Fruit fly (Drosophila melanogaster) whole organism, wandering third instar larva: ENCODE results near the gene CG14052.

Source experiments
- CG32264 ChIP-seq: fragments of 200-800 bp; sonication (Bioruptor generic); optimal IDR thresholded peaks from 2 replicates; lab custom pipeline; 2016; ENCODE audit warnings: missing biosample characterization, missing genetic modification characterization
- CG9705 ChIP-seq: fragments of 200-800 bp; sonication (Bioruptor generic); optimal IDR thresholded peaks from 2 replicates; lab custom pipeline; 2018; ENCODE audit warnings: missing biosample characterization, mild to moderate bottlenecking, missing genetic modification characterization
- CrebA ChIP-seq: fragments of 200-800 bp; sonication (Bioruptor generic); optimal IDR thresholded peaks from 2 replicates; lab custom pipeline; 2016; ENCODE audit warnings: missing biosample characterization, mild to moderate bottlenecking, missing genetic modification characterization, borderline replicate concordance
- Dfd ChIP-seq: fragments of >200 bp; optimal IDR thresholded peaks from 2 replicates; lab custom pipeline; 2017; ENCODE audit warnings: missing biosample characterization, missing genetic modification characterization
- Hr83 ChIP-seq: fragments of 200-300 bp; sonication (Bioruptor generic); optimal IDR thresholded peaks from 2 replicates; lab custom pipeline; 2016; ENCODE audit warnings: missing biosample characterization, mild to moderate bottlenecking, missing genetic modification characterization, moderate library complexity; ENCODE audit not compliant: poor library complexity, severe bottlenecking
- Jra ChIP-seq: sonication (Bioruptor generic); optimal IDR thresholded peaks from 2 replicates; lab custom pipeline; 2016; ENCODE audit warnings: missing biosample characterization, missing genetic modification characterization
- Mio ChIP-seq: sonication (Bioruptor generic); optimal IDR thresholded peaks from 2 replicates; lab custom pipeline; 2016; ENCODE audit warnings: missing biosample characterization, missing genetic modification characterization
- Myc ChIP-seq: fragments of >200 bp; optimal IDR thresholded peaks from 2 replicates; lab custom pipeline; 2017
- N ChIP-seq: fragments of >200 bp; optimal IDR thresholded peaks from 2 replicates; lab custom pipeline; 2018; ENCODE audit warnings: missing biosample characterization, missing external identifiers, missing genetic modification characterization
- OdsH ChIP-seq: fragments of 200-800 bp; sonication (Bioruptor generic); optimal IDR thresholded peaks from 2 replicates; lab custom pipeline; 2016; ENCODE audit warnings: missing biosample characterization, mild to moderate bottlenecking, missing genetic modification characterization
- Rel ChIP-seq, 2 experiments: fragments of 200-800 bp; sonication (Bioruptor generic) in 1 of 2; optimal IDR thresholded peaks; 2 replicates in 1 of 2; 3 replicates in 1 of 2; lab custom pipeline; 2016 to 2019; ENCODE audit warnings: mild to moderate bottlenecking in 2 of 2, missing biosample characterization in 2 of 2, missing genetic modification characterization in 2 of 2, moderate library complexity in 1 of 2
- Sp1 ChIP-seq: fragments of 200-800 bp; sonication (Bioruptor generic); optimal IDR thresholded peaks from 3 replicates; lab custom pipeline; 2019; ENCODE audit warnings: missing biosample characterization, mild to moderate bottlenecking, missing genetic modification characterization, moderate library complexity
- Vsx2 ChIP-seq: fragments of 200-300, 225-300 bp; sonication (Bioruptor generic); optimal IDR thresholded peaks from 2 replicates; lab custom pipeline; 2018; ENCODE audit warnings: missing biosample characterization, missing genetic modification characterization; ENCODE audit not compliant: partially characterized antibody
- br ChIP-seq: fragments of 200-800 bp; sonication (Bioruptor generic); optimal IDR thresholded peaks from 2 replicates; lab custom pipeline; 2016; ENCODE audit warnings: missing biosample characterization, missing genetic modification characterization
- brk ChIP-seq: fragments of 200-800 bp; sonication (Bioruptor generic); optimal IDR thresholded peaks from 2 replicates; lab custom pipeline; 2016; ENCODE audit warnings: missing biosample characterization, mild to moderate bottlenecking, missing genetic modification characterization
- dmrt93B ChIP-seq: fragments of 200-800 bp; sonication (Bioruptor generic); optimal IDR thresholded peaks from 2 replicates; lab custom pipeline; 2018; ENCODE audit warnings: missing biosample characterization, mild to moderate bottlenecking, missing genetic modification characterization
- dsf ChIP-seq: sonication (Bioruptor generic); optimal IDR thresholded peaks from 2 replicates; lab custom pipeline; 2016; ENCODE audit warnings: missing biosample characterization, missing genetic modification characterization, borderline replicate concordance
- ey ChIP-seq: fragments of 200-800 bp; sonication (Bioruptor generic); optimal IDR thresholded peaks from 2 replicates; lab custom pipeline; 2016; ENCODE audit warnings: missing biosample characterization, missing genetic modification characterization
- foxo ChIP-seq, 2 experiments: fragments of 200-800 bp; sonication (Bioruptor generic); optimal IDR thresholded peaks; 2 replicates in 1 of 2; 3 replicates in 1 of 2; lab custom pipeline; 2016 to 2017; ENCODE audit warnings: missing biosample characterization in 2 of 2, missing genetic modification characterization in 2 of 2
- fru ChIP-seq: fragments of 200-800 bp; sonication (Bioruptor generic); optimal IDR thresholded peaks from 3 replicates; lab custom pipeline; 2016; ENCODE audit warnings: missing biosample characterization, mild to moderate bottlenecking, missing genetic modification characterization
- h ChIP-seq: fragments of 200-800 bp; sonication (Bioruptor generic); optimal IDR thresholded peaks from 3 replicates; lab custom pipeline; 2016; ENCODE audit warnings: missing biosample characterization, mild to moderate bottlenecking, missing genetic modification characterization
- jim ChIP-seq: fragments of 175-275, 200-325 bp; sonication (Bioruptor generic); optimal IDR thresholded peaks from 2 replicates; lab custom pipeline; 2016; ENCODE audit warnings: missing biosample characterization, mild to moderate bottlenecking, missing genetic modification characterization
- lola ChIP-seq: fragments of >200 bp; optimal IDR thresholded peaks from 2 replicates; lab custom pipeline; 2017; ENCODE audit warnings: missing biosample characterization, missing genetic modification characterization
- pan ChIP-seq: fragments of >200 bp; optimal IDR thresholded peaks from 2 replicates; lab custom pipeline; 2017
- psq ChIP-seq: fragments of 200-800 bp; sonication (Bioruptor generic); optimal IDR thresholded peaks from 3 replicates; lab custom pipeline; 2017; ENCODE audit warnings: missing biosample characterization, mild to moderate bottlenecking, missing genetic modification characterization, moderate library complexity
- rgr ChIP-seq: fragments of 200-800 bp; sonication (Bioruptor generic); optimal IDR thresholded peaks from 3 replicates; lab custom pipeline; 2016; ENCODE audit warnings: missing biosample characterization, mild to moderate bottlenecking, missing genetic modification characterization
- sage ChIP-seq: fragments of 200-800 bp; sonication (Bioruptor generic); optimal IDR thresholded peaks from 2 replicates; lab custom pipeline; 2016; ENCODE audit warnings: missing biosample characterization, mild to moderate bottlenecking, missing genetic modification characterization
- sv ChIP-seq: fragments of 200-800 bp; sonication (Bioruptor generic); optimal IDR thresholded peaks from 3 replicates; lab custom pipeline; 2016; ENCODE audit warnings: missing biosample characterization, missing genetic modification characterization
- tai ChIP-seq: sonication (Bioruptor generic); optimal IDR thresholded peaks from 2 replicates; lab custom pipeline; 2016; ENCODE audit warnings: missing biosample characterization, missing genetic modification characterization
- usp ChIP-seq: fragments of >200 bp; optimal IDR thresholded peaks from 2 replicates; lab custom pipeline; 2017; ENCODE audit warnings: missing biosample characterization, missing genetic modification characterization

Gene CG14052

DNA sequence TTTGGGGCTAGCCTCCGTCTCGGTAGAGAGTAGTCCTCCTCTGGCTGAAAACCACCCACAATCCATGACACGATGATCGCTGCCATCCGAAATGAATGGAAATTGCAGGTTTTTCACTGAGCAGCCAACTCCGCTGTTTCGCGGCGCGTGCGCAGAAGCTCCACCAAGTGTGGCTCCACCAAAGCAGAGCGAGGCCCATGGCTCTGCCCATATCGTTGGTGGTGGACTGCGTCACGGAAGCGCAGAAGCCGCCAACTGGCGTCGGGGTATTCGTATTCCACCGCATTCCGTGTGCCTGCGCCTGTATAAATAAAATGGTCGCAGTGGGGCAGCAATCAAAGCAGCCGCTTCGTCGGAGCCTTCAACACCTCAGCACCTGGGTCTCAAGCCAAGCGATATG lies at the start of gene CG14052:
Gene CG14052 (plus strand): TSS at position 301 of the 400 bp plus-strand sequence.
- TF ChIP-seq jim (GFP tag; lab: Kevin White, UChicago) (no peak), pan (lab: Kevin White, UChicago) (no peak), N (GFP tag; lab: Kevin White, UChicago) (no peak), dmrt93B (GFP tag; lab: Kevin White, UChicago) (no peak), CG9705 (GFP tag; lab: Kevin White, UChicago) (no peak), tai (GFP tag; lab: Kevin White, UChicago) (no peak), OdsH (no peak), dsf (GFP tag; lab: Kevin White, UChicago) (no peak), Dfd (GFP tag; lab: Kevin White, UChicago) (no peak), Sp1 (GFP tag; lab: Kevin White, UChicago) (no peak), Myc (lab: Kevin White, UChicago) (no peak), sage (no peak), h (no peak), fru (GFP tag; lab: Kevin White, UChicago) (no peak), brk (GFP tag; lab: Kevin White, UChicago) (no peak), CG32264 (GFP tag; lab: Kevin White, UChicago) (no peak), rgr (GFP tag; lab: Kevin White, UChicago) (no peak)
- TF ChIP-seq, all 38 proteins: peak for 0

DNA sequence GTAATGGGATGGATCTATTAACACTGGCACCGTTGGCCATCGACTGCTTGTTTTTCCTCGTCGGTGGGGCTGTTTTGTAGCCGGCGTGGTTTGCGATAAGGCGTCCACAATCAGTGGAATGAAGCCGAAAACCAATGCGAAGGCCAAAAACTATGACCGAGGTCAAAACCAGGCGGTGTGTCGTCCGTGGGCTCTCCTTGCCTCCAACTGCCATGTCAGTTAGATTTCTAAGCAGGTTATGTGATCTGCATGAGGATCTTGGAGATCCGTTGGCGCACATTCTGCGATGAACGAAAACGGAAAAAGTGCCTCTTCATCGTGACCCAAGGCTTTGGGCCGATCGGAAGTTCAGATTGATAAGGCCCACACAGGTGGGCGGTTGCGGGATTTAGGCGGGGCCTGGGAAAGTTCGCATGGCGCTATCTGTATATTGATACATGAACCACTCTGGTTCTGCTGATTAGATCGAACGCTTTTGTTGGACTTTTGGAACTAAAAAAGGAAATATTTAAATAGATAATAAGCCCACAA lies 48.2 kb upstream of the CG14052 start, which contains the start of gene Cyp4d14:
Gene Cyp4d14 (minus strand): TSS at position 51 of the 531 bp plus-strand sequence.
- TF ChIP-seq brk (GFP tag; lab: Kevin White, UChicago) (no peak), rgr (GFP tag; lab: Kevin White, UChicago) (no peak), N (GFP tag; lab: Kevin White, UChicago) (no peak), dsf (GFP tag; lab: Kevin White, UChicago) (no peak), Dfd (GFP tag; lab: Kevin White, UChicago) (no peak), Vsx2 (GFP tag; lab: Kevin White, UChicago) (no peak), psq (GFP tag; lab: Kevin White, UChicago) (no peak), sage (no peak), Myc (lab: Kevin White, UChicago) (no peak), br (GFP tag; lab: Kevin White, UChicago) (no peak), Sp1 (GFP tag; lab: Kevin White, UChicago) (no peak), fru (GFP tag; lab: Kevin White, UChicago) (no peak), Mio (GFP tag; lab: Kevin White, UChicago) (no peak), Hr83 (GFP tag; lab: Kevin White, UChicago) (no peak), CG32264 (GFP tag; lab: Kevin White, UChicago) (no peak), tai (GFP tag; lab: Kevin White, UChicago) (no peak), CrebA (no peak), usp (GFP tag; lab: Kevin White, UChicago) (no peak), lola (GFP tag; lab: Kevin White, UChicago) (no peak)
- TF ChIP-seq, all 38 proteins: peak for 0

DNA sequence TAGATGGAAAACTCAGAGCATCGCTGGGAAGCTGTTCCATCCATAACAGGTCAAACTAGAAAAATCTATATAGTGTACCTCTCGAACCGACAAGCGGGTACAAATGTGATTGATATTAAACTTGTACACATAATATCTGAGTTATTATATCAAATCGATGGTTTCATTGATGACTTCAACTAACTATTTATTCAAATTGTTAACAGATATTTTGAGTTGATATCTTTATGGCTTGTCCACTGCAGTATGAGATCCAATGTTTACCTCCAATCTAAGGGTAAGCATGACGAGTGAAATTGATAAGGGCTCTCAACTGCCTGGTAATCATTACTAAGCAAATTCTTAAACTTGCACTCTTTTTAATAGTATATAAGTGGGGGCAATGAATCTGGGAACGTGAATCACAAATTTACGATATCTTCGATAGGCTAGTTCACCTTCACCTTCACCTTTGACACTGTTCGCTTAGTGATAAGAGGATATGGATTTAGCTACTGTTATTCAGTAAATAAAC lies 47.5 kb upstream of the CG14052 start, which contains the start of gene Cyp4d2:
Gene Cyp4d2 (plus strand): TSS at position 51 of the 514 bp plus-strand sequence.
- TF ChIP-seq foxo (GFP tag; optimal IDR thresholded peaks at IDR 0.05; lab: Kevin White, UChicago) (no peak), lola (GFP tag; lab: Kevin White, UChicago) (no peak), sv (GFP tag; lab: Kevin White, UChicago) (no peak)

DNA sequence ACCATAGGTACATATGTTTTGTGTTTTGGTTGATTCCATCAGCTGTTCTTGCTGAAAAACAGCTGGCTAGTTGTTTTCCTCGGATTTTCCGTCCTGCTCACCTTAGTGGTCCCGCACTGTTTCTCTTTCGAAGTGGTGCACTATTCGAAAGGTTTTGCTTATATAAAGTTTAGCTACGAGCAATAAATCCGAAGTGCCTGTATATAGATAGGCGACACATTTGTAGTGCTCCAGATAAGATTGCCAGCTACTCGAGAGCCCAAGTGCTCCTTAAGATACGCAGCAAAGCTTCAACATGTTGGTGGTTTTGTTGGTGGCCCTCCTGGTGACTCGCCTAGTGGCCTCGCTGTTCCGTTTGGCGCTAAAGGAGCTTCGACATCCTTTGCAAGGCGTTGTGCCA lies 44.8 kb upstream of the CG14052 start, which contains the start of gene Cyp4ae1:
Gene Cyp4ae1 (plus strand): TSS at position 206 of the 400 bp plus-strand sequence.
- no peak for TF ChIP-seq dmrt93B (GFP tag; lab: Kevin White, UChicago)
- no peak for TF ChIP-seq ey (GFP tag; lab: Kevin White, UChicago)
- TF ChIP-seq CrebA = no peak

DNA sequence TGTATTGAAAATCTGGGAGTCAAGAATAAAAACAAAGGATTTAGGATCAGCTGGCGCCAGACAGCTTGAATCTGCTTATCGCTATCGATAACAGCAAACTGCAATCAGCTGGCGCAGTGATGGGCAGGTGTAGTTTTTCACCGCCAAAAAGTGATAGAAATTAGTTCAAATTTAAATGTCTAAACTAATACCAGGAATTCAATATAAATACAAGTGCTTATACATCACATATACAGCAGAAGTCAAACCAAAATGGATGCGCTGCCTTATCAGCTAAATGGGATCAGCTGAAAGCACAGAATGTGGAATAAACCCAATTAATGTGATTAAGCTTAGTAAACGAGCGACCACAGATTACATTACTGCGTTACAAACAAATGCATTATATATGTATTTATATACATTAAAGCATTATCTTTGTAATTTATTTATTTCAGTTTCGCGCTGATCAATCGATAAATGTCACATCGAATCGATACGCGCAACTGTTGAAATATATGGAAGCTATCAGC lies 42.7 kb upstream of the CG14052 start, which contains the start of gene pn:
Gene pn (plus strand): TSS at position 462 of the 512 bp plus-strand sequence.
- TF ChIP-seq Jra (GFP tag; lab: Kevin White, UChicago) (no peak), Myc (lab: Kevin White, UChicago) (peak; percentile 71), sv (GFP tag; lab: Kevin White, UChicago) (no peak), tai (GFP tag; lab: Kevin White, UChicago) (no peak), h (no peak), br (GFP tag; lab: Kevin White, UChicago) (no peak), Rel (GFP tag; optimal IDR thresholded peaks at IDR 0.05; lab: Kevin White, UChicago) (no peak), Rel (tag; optimal IDR thresholded peaks at IDR 0.05; lab: Kevin White, UChicago) (peak; percentile 20), CrebA (no peak), foxo (GFP tag; optimal IDR thresholded peaks at IDR 0.05; lab: Kevin White, UChicago) (no peak)
